Worm (Caenorhabditis elegans): Measurements from ENCODE around the gene R09E10.2.

Gene R09E10.2

ce11 chrIV:10288575-10288974 is 29.5 kb downstream of the R09E10.2 start:
- TF ChIP-seq fkh-3 (tag; optimal IDR thresholded peaks at IDR 0.05) (no peak), mcd-1 (GFP tag; IDR thresholded peaks at IDR 0.05) (no peak), bed-2 (GFP tag; IDR thresholded peaks at IDR 0.05) (no peak), B0336.3 (GFP tag; IDR thresholded peaks at IDR 0.05) (no peak), ceh-40 (GFP tag; IDR thresholded peaks at IDR 0.05) (no peak), cebp-2 (GFP tag; IDR thresholded peaks at IDR 0.05) (no peak), F57C9.4 (tag; optimal IDR thresholded peaks at IDR 0.05) (no peak), ztf-3 (GFP tag; optimal IDR thresholded peaks at IDR 0.05) (no peak), attf-6 (GFP tag; IDR thresholded peaks at IDR 0.05) (no peak), ztf-26 (tag; optimal IDR thresholded peaks at IDR 0.05) (no peak), lin-54 (GFP tag; optimal IDR thresholded peaks at IDR 0.05) (no peak), C06A6.2 (GFP tag; conservative IDR thresholded peaks at IDR 0.05) (no peak), Y95B8A.8 (GFP tag; IDR thresholded peaks at IDR 0.05) (no peak), gei-17 (GFP tag; optimal IDR thresholded peaks at IDR 0.05) (no peak), snpc-1.3 (tag; optimal IDR thresholded peaks at IDR 0.05; ENCODE audit: insufficient read depth) (no peak), akir-1 (GFP tag; optimal IDR thresholded peaks at IDR 0.05) (no peak), egl-18 (GFP tag; IDR thresholded peaks at IDR 0.05) (no peak), die-1 (tag; optimal IDR thresholded peaks at IDR 0.05) (no peak), T07F8.4 (tag; optimal IDR thresholded peaks at IDR 0.05) (no peak)

- TF ChIP-seq ceh-91 (GFP tag; IDR thresholded peaks at IDR 0.05), result no peak
- TF ChIP-seq ztf-26 (tag; optimal IDR thresholded peaks at IDR 0.05), result no peak
- TF ChIP-seq F33H1.4 (GFP tag; IDR thresholded peaks at IDR 0.05), result no peak
- no peak for TF ChIP-seq ztf-6 (GFP tag; IDR thresholded peaks at IDR 0.05)
- TF ChIP-seq ztf-28 (GFP tag; IDR thresholded peaks at IDR 0.05), result no peak
- TF ChIP-seq F22D6.2 (tag; optimal IDR thresholded peaks at IDR 0.05), result no peak
- TF ChIP-seq chd-7 (tag; optimal IDR thresholded peaks at IDR 0.05), result no peak
- no peak for TF ChIP-seq F37B4.10 (GFP tag; IDR thresholded peaks at IDR 0.05)
- TF ChIP-seq egl-18 (GFP tag; IDR thresholded peaks at IDR 0.05), result no peak
- TF ChIP-seq ekl-4 (GFP tag; IDR thresholded peaks at IDR 0.05), result no peak
- TF ChIP-seq fkh-3 (tag; optimal IDR thresholded peaks at IDR 0.05), result no peak
- TF ChIP-seq gei-17 (GFP tag; optimal IDR thresholded peaks at IDR 0.05), result no peak
- no peak for TF ChIP-seq nhr-179 (tag; optimal IDR thresholded peaks at IDR 0.05)
- TF ChIP-seq ceh-100 (GFP tag; IDR thresholded peaks at IDR 0.05), result no peak
- no peak for TF ChIP-seq let-607 (tag; optimal IDR thresholded peaks at IDR 0.05)
- TF ChIP-seq zim-3 (tag; optimal IDR thresholded peaks at IDR 0.05), result no peak
- TF ChIP-seq hlh-26 (GFP tag; conservative IDR thresholded peaks at IDR 0.05), result no peak
These were observed 31.4 kb downstream of the R09E10.2 start, which contains the start of gene ebax-1 for ce11 chrIV:10286655-10287054. Gene ebax-1 (plus strand): TSS chrIV:10286955.

- TF ChIP-seq nfyb-1 (GFP tag; IDR thresholded peaks at IDR 0.05), result no peak
- no peak for TF ChIP-seq cebp-1 (GFP tag; IDR thresholded peaks at IDR 0.05)
- TF ChIP-seq cebp-1 (tag; optimal IDR thresholded peaks at IDR 0.05), result no peak
- no peak for TF ChIP-seq mes-4 (tag; optimal IDR thresholded peaks at IDR 0.05)
- TF ChIP-seq zim-3 (tag; optimal IDR thresholded peaks at IDR 0.05), result no peak
- no peak for TF ChIP-seq F39B2.1 (GFP tag; IDR thresholded peaks at IDR 0.05)
- TF ChIP-seq F33H1.4 (GFP tag; IDR thresholded peaks at IDR 0.05), result peak; percentile 68
- no peak for TF ChIP-seq atf-7 (tag; optimal IDR thresholded peaks at IDR 0.05)
- no peak for TF ChIP-seq ztf-22 (GFP tag; optimal IDR thresholded peaks at IDR 0.05)
- TF ChIP-seq lag-1 (GFP tag; IDR thresholded peaks at IDR 0.05), result no peak
- TF ChIP-seq mel-28 (tag; optimal IDR thresholded peaks at IDR 0.05; ENCODE audit: borderline replicate concordance), result no peak
- TF ChIP-seq nhr-120 (GFP tag; IDR thresholded peaks at IDR 0.05), result no peak
- no peak for TF ChIP-seq ceh-91 (GFP tag; IDR thresholded peaks at IDR 0.05)
- TF ChIP-seq unc-130 (GFP tag; optimal IDR thresholded peaks at IDR 0.05), result no peak
- TF ChIP-seq K11D2.4 (GFP tag; IDR thresholded peaks at IDR 0.05), result no peak
- no peak for TF ChIP-seq ztf-25 (GFP tag; IDR thresholded peaks at IDR 0.05)
- no peak for TF ChIP-seq mxl-1 (tag; optimal IDR thresholded peaks at IDR 0.05)
- TF ChIP-seq F57C9.4 (tag; optimal IDR thresholded peaks at IDR 0.05), result no peak
- peak; percentile 43; the same call in 1 of the 2 replicates for TF ChIP-seq madf-6 (GFP tag; IDR thresholded peaks at IDR 0.05)
- no peak for TF ChIP-seq egl-44 (GFP tag; IDR thresholded peaks at IDR 0.05)
- TF ChIP-seq dpl-1 (GFP tag; optimal IDR thresholded peaks at IDR 0.05), result no peak
These were observed 32.8 kb downstream of the R09E10.2 start for ce11 chrIV:10285328-10285727.

Measured in whole organism, young adult.